Fruit fly (Drosophila melanogaster): Measurements from ENCODE around the gene CG7201.

CG7201 gene

DNA sequence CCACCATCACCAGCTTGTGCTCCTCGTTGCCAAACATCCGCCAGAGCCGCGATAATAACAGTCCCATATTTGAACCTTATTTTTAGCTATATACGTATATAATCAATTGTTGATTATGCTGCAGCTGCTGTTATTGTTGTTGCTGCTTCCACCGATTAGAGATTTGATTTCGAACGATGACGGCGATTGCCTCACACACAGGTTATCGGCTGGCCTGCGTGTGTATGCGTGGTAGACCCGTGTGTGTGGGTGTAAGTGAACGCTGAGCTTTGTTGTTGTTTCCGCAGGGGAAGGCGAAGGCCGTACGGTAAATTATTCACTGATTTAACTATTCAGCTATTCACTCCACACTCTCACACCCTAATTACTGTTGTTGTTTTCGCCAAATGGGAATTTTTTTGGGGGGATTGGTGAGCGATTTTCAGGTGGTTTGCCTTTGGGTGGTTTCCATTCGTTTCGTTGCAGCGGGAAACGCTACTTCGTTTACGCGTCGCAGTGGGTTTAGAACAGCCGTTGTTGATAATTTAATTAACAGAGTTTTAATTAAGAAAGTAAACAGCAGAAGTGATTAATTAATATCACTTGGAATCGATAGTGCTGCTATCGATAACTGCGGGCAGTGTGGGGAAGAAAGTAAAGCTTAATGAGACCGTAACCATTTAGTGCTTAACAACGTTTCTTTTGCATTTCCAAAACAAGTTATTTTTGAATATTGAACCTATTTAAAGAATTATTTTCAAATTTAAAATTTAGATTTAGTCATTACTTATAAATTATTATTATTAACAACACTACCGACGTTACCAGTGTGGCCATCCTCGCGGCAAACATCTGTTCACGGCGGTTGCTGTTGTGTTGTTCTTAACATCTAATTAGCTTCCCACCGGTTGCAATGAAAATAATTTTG lies 4.3 kb upstream of the CG7201 start, which contains the start of the genes Arl5 and CG13671 (continued):
- TF ChIP-seq Antp (GFP tag; optimal IDR thresholded peaks at IDR 0.05) = peak; percentile 61
- peak; percentile 75; the same call in 2 of the 3 replicates for TF ChIP-seq CG11695 (GFP tag; IDR thresholded peaks at IDR 0.05)
- peak; percentile 23; the same call in 1 of the 2 replicates for TF ChIP-seq CG10959 (GFP tag; IDR thresholded peaks at IDR 0.05)
- TF ChIP-seq danr (GFP tag; IDR thresholded peaks at IDR 0.05) = no peak; the same call in 1 of the 2 replicates
- peak in 1 of 2 experiments; percentile 0 for TF ChIP-seq Eip74EF (GFP tag; optimal IDR thresholded peaks at IDR 0.05)
- peak; percentile 60 for TF ChIP-seq CG3163 (GFP tag; optimal IDR thresholded peaks at IDR 0.05)
- no peak for TF ChIP-seq ham (GFP tag; IDR thresholded peaks at IDR 0.05)
- peak; percentile 55 for TF ChIP-seq maf-S (GFP tag; optimal IDR thresholded peaks at IDR 0.05)
- no peak for TF ChIP-seq h (optimal IDR thresholded peaks at IDR 0.05)
- TF ChIP-seq CG10979 (tag; optimal IDR thresholded peaks at IDR 0.05) = peak; percentile 62

DNA sequence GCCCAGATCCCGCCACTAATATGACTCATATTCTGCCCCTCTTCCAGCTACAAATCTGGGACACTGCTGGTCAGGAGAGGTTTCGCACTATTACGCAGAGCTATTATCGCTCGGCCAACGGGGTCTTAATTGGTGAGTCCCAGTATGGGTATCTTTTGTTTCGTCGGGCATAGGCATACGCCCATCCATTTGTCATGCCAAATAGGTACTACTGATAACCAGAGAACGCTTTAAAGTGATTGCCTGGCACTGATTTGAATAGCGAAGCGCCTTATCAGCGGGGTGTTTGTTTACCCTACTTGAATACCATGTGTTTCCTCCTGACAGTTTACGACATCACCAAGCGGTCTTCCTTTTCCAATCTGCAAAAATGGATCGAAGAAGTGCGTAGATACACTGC lies 2.4 kb upstream of the CG7201 start:
- TF ChIP-seq CG3995 (GFP tag; optimal IDR thresholded peaks at IDR 0.05) (no peak), CG15479 (GFP tag; optimal IDR thresholded peaks at IDR 0.05) (peak; percentile 63), grn (GFP tag; optimal IDR thresholded peaks at IDR 0.05) (peak; percentile 7), wek (GFP tag; optimal IDR thresholded peaks at IDR 0.05) (no peak), CG34376 (GFP tag; optimal IDR thresholded peaks at IDR 0.05) (peak; percentile 5), jigr1 (GFP tag; IDR thresholded peaks at IDR 0.05) (no peak), CG7745 (tag; optimal IDR thresholded peaks at IDR 0.05) (no peak), Pdp1 (GFP tag; optimal IDR thresholded peaks at IDR 0.05) (peak in 1 of 2 experiments; percentile 1), CG10321 (GFP tag; IDR thresholded peaks at IDR 0.05) (no peak), exex (tag; optimal IDR thresholded peaks at IDR 0.05) (peak; percentile 65), peb (GFP tag; IDR thresholded peaks at IDR 0.05) (no peak), lab (GFP tag; optimal IDR thresholded peaks at IDR 0.05) (peak; percentile 39), gsb-n (tag; optimal IDR thresholded peaks at IDR 0.05) (no peak), Med (GFP tag) (peak; percentile 56), sug (tag; optimal IDR thresholded peaks at IDR 0.05) (peak; percentile 52), CG12219 (GFP tag; optimal IDR thresholded peaks at IDR 0.05) (no peak)

DNA sequence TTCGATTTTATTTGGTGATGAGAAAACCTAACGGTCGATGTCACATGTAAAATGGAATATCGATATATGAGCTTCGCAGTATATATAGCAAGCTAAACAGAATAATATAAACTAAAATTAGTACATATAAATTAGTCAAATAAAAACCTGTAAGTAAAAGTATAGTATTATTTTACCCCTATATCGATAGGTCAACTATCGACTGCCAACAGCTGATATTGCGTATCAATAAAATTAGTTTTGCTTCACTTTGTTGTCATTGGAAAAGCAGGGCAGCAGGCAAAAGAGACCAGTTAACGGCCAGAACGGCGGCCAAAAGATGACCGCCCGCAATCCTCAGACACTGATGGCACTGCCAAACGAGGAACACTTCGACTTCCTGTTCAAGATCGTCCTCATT lies 1.8 kb upstream of the CG7201 start, which contains the start of gene Rab19:
Gene Rab19 (plus strand): TSS at position 78 of the 400 bp plus-strand sequence.
- TF ChIP-seq yki (optimal IDR thresholded peaks at IDR 0.05) (no peak), CG10274 (GFP tag; optimal IDR thresholded peaks at IDR 0.05) (no peak), aop (GFP tag; IDR thresholded peaks at IDR 0.05) (no peak), CG17829 (tag; optimal IDR thresholded peaks at IDR 0.05) (peak; percentile 13), CG32532 (GFP tag; IDR thresholded peaks at IDR 0.05) (no peak), bbx (GFP tag; IDR thresholded peaks at IDR 0.05; ENCODE audit: partially characterized antibody) (peak; percentile 87), Taf1 (GFP tag; IDR thresholded peaks at IDR 0.05) (no peak), ab (GFP tag; optimal IDR thresholded peaks at IDR 0.05) (no peak), Blimp-1 (GFP tag; optimal IDR thresholded peaks at IDR 0.05) (peak; percentile 85), disco-r (GFP tag; optimal IDR thresholded peaks at IDR 0.05) (no peak), CG13424 (tag; optimal IDR thresholded peaks at IDR 0.05) (no peak), Atf6 (GFP tag; IDR thresholded peaks at IDR 0.05) (no peak), CG7745 (tag; optimal IDR thresholded peaks at IDR 0.05) (no peak), prd (optimal IDR thresholded peaks at IDR 0.05) (no peak), prd (GFP tag; IDR thresholded peaks at IDR 0.05) (no peak), Hmx (GFP tag; optimal IDR thresholded peaks at IDR 0.05) (no peak), bab2 (GFP tag; optimal IDR thresholded peaks at IDR 0.05) (no peak), onecut (GFP tag; IDR thresholded peaks at IDR 0.05) (no peak), CG9609 (GFP tag; optimal IDR thresholded peaks at IDR 0.05) (no peak), CG34376 (GFP tag; optimal IDR thresholded peaks at IDR 0.05) (no peak), hkb (optimal IDR thresholded peaks at IDR 0.05) (no peak), hkb (GFP tag; IDR thresholded peaks at IDR 0.05) (no peak), Doc3 (GFP tag; IDR thresholded peaks at IDR 0.05; ENCODE audit: partially characterized antibody) (peak; percentile 98), CG14965 (GFP tag; optimal IDR thresholded peaks at IDR 0.05; ENCODE audit: borderline replicate concordance) (no peak), CG2678 (tag; optimal IDR thresholded peaks at IDR 0.05) (no peak)

All from whole organism, embryonic.